ENCODE assay signal across 2 fruit fly cellular contexts in the genomic region with DNA sequence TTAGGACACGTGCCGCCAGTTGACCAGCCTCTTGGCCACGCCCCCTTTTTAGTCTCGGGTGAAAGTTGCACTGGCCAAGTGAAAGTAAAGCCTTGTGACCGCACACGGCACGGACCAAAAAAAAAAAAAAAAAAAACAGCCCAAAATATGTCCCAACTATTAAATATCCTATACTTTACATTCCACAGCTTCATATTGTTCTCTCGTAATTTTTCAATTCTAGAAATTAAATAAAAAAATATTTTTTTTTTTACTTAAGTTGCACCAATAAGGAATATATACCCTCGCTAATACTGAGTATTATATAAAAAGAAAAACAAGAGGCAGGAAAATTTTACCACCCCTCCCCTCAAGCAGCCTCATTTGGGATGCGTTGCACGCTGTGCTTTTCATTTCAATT.
TF ChIP-seq lines count a peak whose summit lies in the region.

No protein-coding gene starts in this region.

- no peak for TF ChIP-seq CTCF in whole organism, embryonic (GFP tag; optimal IDR thresholded peaks at IDR 0.05; lab: Kevin White, UChicago)

TF ChIP-seq in whole organism, embryonic, 481 proteins besides CTCF, POLR2A, EP300 and RAD21 (continues in another document):
- TF ChIP-seq CG32772 (GFP tag; IDR thresholded peaks at IDR 0.05; lab: Robert Waterston, UW) = peak; percentile 19; the same call in 1 of the 2 replicates
- no peak for TF ChIP-seq mam (GFP tag; optimal IDR thresholded peaks at IDR 0.05; lab: Kevin White, UChicago)
- 0 out of 3 replicates have a peak, but pooled peaks have one; percentile 20 for TF ChIP-seq tgo (GFP tag; IDR thresholded peaks at IDR 0.05; lab: Robert Waterston, UW)
- TF ChIP-seq CG10654 (GFP tag; optimal IDR thresholded peaks at IDR 0.05; lab: Kevin White, UChicago) = no peak
- TF ChIP-seq CG2875 (GFP tag; optimal IDR thresholded peaks at IDR 0.05; lab: Kevin White, UChicago) = no peak
- TF ChIP-seq CG18476 (GFP tag; optimal IDR thresholded peaks at IDR 0.05; lab: Kevin White, UChicago) = no peak
- 0 out of 2 replicates have a peak, but pooled peaks have one; percentile 11 for TF ChIP-seq crol (GFP tag; IDR thresholded peaks at IDR 0.05; lab: Robert Waterston, UW)
- no peak for TF ChIP-seq CG3995 (GFP tag; optimal IDR thresholded peaks at IDR 0.05; lab: Kevin White, UChicago)
- peak; percentile 16; the same call in 1 of the 2 replicates for TF ChIP-seq Xrp1 (GFP tag; IDR thresholded peaks at IDR 0.05; lab: Robert Waterston, UW)
- no peak for TF ChIP-seq prd (optimal IDR thresholded peaks at IDR 0.05; lab: Kevin White, UChicago)
- TF ChIP-seq prd (GFP tag; IDR thresholded peaks at IDR 0.05; lab: Robert Waterston, UW) = peak; percentile 31; the same call in 1 of the 3 replicates
- no peak for TF ChIP-seq CG9437 (GFP tag; optimal IDR thresholded peaks at IDR 0.05; lab: Kevin White, UChicago)
- TF ChIP-seq CG7839 (tag; optimal IDR thresholded peaks at IDR 0.05; lab: Kevin White, UChicago) = peak; percentile 8
- peak; percentile 2 for TF ChIP-seq Blimp-1 (GFP tag; optimal IDR thresholded peaks at IDR 0.05; lab: Kevin White, UChicago)
- peak; percentile 10 for TF ChIP-seq CG2712 (tag; optimal IDR thresholded peaks at IDR 0.05; lab: Kevin White, UChicago)
- TF ChIP-seq tio (GFP tag; optimal IDR thresholded peaks at IDR 0.05; lab: Kevin White, UChicago) = no peak
- peak; percentile 27; the same call in 1 of the 2 replicates for TF ChIP-seq ara (GFP tag; IDR thresholded peaks at IDR 0.05; lab: Robert Waterston, UW)
- TF ChIP-seq CG5245 (GFP tag; optimal IDR thresholded peaks at IDR 0.05; lab: Kevin White, UChicago) = no peak
- TF ChIP-seq CG17802 (tag; optimal IDR thresholded peaks at IDR 0.05; lab: Kevin White, UChicago) = no peak
- no peak for TF ChIP-seq CG6272 (GFP tag; IDR thresholded peaks at IDR 0.05; lab: Robert Waterston, UW)
- TF ChIP-seq CG10267 (tag; optimal IDR thresholded peaks at IDR 0.05; lab: Kevin White, UChicago) = no peak
- TF ChIP-seq pnt (GFP tag; optimal IDR thresholded peaks at IDR 0.05; lab: Kevin White, UChicago) = no peak
- no peak for TF ChIP-seq CG5180 (GFP tag; optimal IDR thresholded peaks at IDR 0.05; lab: Kevin White, UChicago)
- no peak for TF ChIP-seq dysf (GFP tag; IDR thresholded peaks at IDR 0.05; lab: Robert Waterston, UW)
- peak; percentile 23 for TF ChIP-seq CG11504 (tag; optimal IDR thresholded peaks at IDR 0.05; lab: Kevin White, UChicago)
- peak; percentile 22; the same call in 1 of the 2 replicates for TF ChIP-seq CG6689 (GFP tag; IDR thresholded peaks at IDR 0.05; lab: Robert Waterston, UW)
- TF ChIP-seq gem (tag; optimal IDR thresholded peaks at IDR 0.05; lab: Kevin White, UChicago) = peak; percentile 33
- TF ChIP-seq bsh (GFP tag; optimal IDR thresholded peaks at IDR 0.05; lab: Kevin White, UChicago) = peak in 1 of 2 experiments; percentile 4
- TF ChIP-seq wdn (GFP tag; IDR thresholded peaks at IDR 0.05; lab: Robert Waterston, UW) = no peak
- peak; percentile 53 for TF ChIP-seq row (GFP tag; IDR thresholded peaks at IDR 0.05; lab: Robert Waterston, UW)
- no peak for TF ChIP-seq CG12219 (GFP tag; optimal IDR thresholded peaks at IDR 0.05; lab: Kevin White, UChicago)
- TF ChIP-seq chif (GFP tag; optimal IDR thresholded peaks at IDR 0.05; lab: Kevin White, UChicago) = no peak
- no peak for TF ChIP-seq E2f1 (GFP tag; IDR thresholded peaks at IDR 0.05; lab: Robert Waterston, UW)
- TF ChIP-seq sqz (GFP tag; optimal IDR thresholded peaks at IDR 0.05; lab: Kevin White, UChicago) = peak; percentile 70
- TF ChIP-seq HmgZ (tag; optimal IDR thresholded peaks at IDR 0.05; lab: Kevin White, UChicago) = no peak
- TF ChIP-seq abd-A (tag; optimal IDR thresholded peaks at IDR 0.05; lab: Kevin White, UChicago) = no peak
- TF ChIP-seq ftz-f1 (GFP tag; optimal IDR thresholded peaks at IDR 0.05; lab: Kevin White, UChicago) = no peak
- TF ChIP-seq CG10366 (GFP tag; IDR thresholded peaks at IDR 0.05; lab: Robert Waterston, UW) = no peak
- TF ChIP-seq Poxn (GFP tag; IDR thresholded peaks at IDR 0.05; lab: Robert Waterston, UW) = no peak
- no peak for TF ChIP-seq Trl (optimal IDR thresholded peaks at IDR 0.05; lab: Kevin White, UChicago)
- TF ChIP-seq Trl (GFP tag; optimal IDR thresholded peaks at IDR 0.05; lab: Kevin White, UChicago) = no peak
- no peak for TF ChIP-seq pum (GFP tag; optimal IDR thresholded peaks at IDR 0.05; lab: Kevin White, UChicago)
- peak; percentile 21 for TF ChIP-seq dmrt99B (tag; optimal IDR thresholded peaks at IDR 0.05; lab: Kevin White, UChicago)
- peak; percentile 9 for TF ChIP-seq CG2678 (tag; optimal IDR thresholded peaks at IDR 0.05; lab: Kevin White, UChicago)

TF ChIP-seq in whole organism, prepupa, 60 proteins besides CTCF, POLR2A, EP300 and RAD21:
- TF ChIP-seq CG8632 (GFP tag; optimal IDR thresholded peaks at IDR 0.05; lab: Kevin White, UChicago) (no peak), fd59A (GFP tag; optimal IDR thresholded peaks at IDR 0.05; lab: Kevin White, UChicago) (no peak), CG8119 (GFP tag; IDR thresholded peaks at IDR 0.05; lab: Robert Waterston, UW) (no peak), Eip78C (GFP tag; lab: Kevin White, UChicago) (peak; percentile 27), OdsH (GFP tag; optimal IDR thresholded peaks at IDR 0.05; lab: Kevin White, UChicago) (no peak), Sox14 (GFP tag; optimal IDR thresholded peaks at IDR 0.05; lab: Kevin White, UChicago) (no peak), Eip75B (GFP tag; optimal IDR thresholded peaks at IDR 0.05; lab: Kevin White, UChicago) (no peak), CG3919 (GFP tag; optimal IDR thresholded peaks at IDR 0.05; lab: Kevin White, UChicago) (no peak)
